Fruit fly (Drosophila melanogaster): ENCODE data around the gene Grp170.
A peak's percentile ranks its signal among the peaks of the same experiment; 100 is the strongest.

Grp170 gene

dm6 chrX:2222181-2222790 lies 52.6 kb downstream of the Grp170 start, which contains the start of gene Vinc (continued):
- TF ChIP-seq CG2678 (tag; optimal IDR thresholded peaks at IDR 0.05), result peak; percentile 96
- TF ChIP-seq ssp (GFP tag; IDR thresholded peaks at IDR 0.05), result peak; percentile 62
- TF ChIP-seq Mrtf (GFP tag; IDR thresholded peaks at IDR 0.05), result peak; percentile 77; the same call in 2 of the 3 replicates
- peak; percentile 86 for TF ChIP-seq Hand (GFP tag; optimal IDR thresholded peaks at IDR 0.05)
- TF ChIP-seq CG11504 (tag; optimal IDR thresholded peaks at IDR 0.05), result peak; percentile 90
- TF ChIP-seq Elba2 (GFP tag; optimal IDR thresholded peaks at IDR 0.05), result no peak
- TF ChIP-seq nom (GFP tag; optimal IDR thresholded peaks at IDR 0.05), result peak; percentile 92
- TF ChIP-seq stwl (tag; optimal IDR thresholded peaks at IDR 0.05), result peak; percentile 13
- TF ChIP-seq NFAT (GFP tag; IDR thresholded peaks at IDR 0.05), result peak; percentile 80
- TF ChIP-seq pb (GFP tag; optimal IDR thresholded peaks at IDR 0.05), result peak; percentile 83
- TF ChIP-seq Pdp1 (GFP tag; optimal IDR thresholded peaks at IDR 0.05), result peak; percentile 77 to 90
- peak; percentile 96 for TF ChIP-seq CG10543 (GFP tag; optimal IDR thresholded peaks at IDR 0.05)
- TF ChIP-seq dm (GFP tag; optimal IDR thresholded peaks at IDR 0.05), result peak; percentile 36
- peak; percentile 72 for TF ChIP-seq fd3F (GFP tag; optimal IDR thresholded peaks at IDR 0.05)
- peak; percentile 83 for TF ChIP-seq CG7556 (GFP tag; optimal IDR thresholded peaks at IDR 0.05)
- TF ChIP-seq CG11560 (tag; IDR thresholded peaks at IDR 0.05), result peak; percentile 64; the same call in 2 of the 3 replicates
- peak; percentile 94 for TF ChIP-seq CG17361 (GFP tag; IDR thresholded peaks at IDR 0.05)
- TF ChIP-seq Asciz (GFP tag; optimal IDR thresholded peaks at IDR 0.05), result no peak
- TF ChIP-seq CG13424 (tag; optimal IDR thresholded peaks at IDR 0.05), result peak; percentile 94
- peak; percentile 76 for TF ChIP-seq CG12391 (tag; optimal IDR thresholded peaks at IDR 0.05)
- TF ChIP-seq CG13287 (GFP tag; IDR thresholded peaks at IDR 0.05; ENCODE audit: partially characterized antibody), result peak; percentile 35
- TF ChIP-seq Trl (optimal IDR thresholded peaks at IDR 0.05), result peak in 1 of 2 experiments; percentile 49
- TF ChIP-seq Trl (GFP tag; optimal IDR thresholded peaks at IDR 0.05), result peak; percentile 93
- TF ChIP-seq jigr1 (GFP tag; IDR thresholded peaks at IDR 0.05), result 0 out of 3 replicates have a peak, but pooled peaks have one; percentile 40
- TF ChIP-seq CG10431 (GFP tag; optimal IDR thresholded peaks at IDR 0.05), result no peak
- no peak for TF ChIP-seq CG2129 (GFP tag; IDR thresholded peaks at IDR 0.05; ENCODE audit: partially characterized antibody)
- TF ChIP-seq Atf3 (GFP tag; optimal IDR thresholded peaks at IDR 0.05), result peak; percentile 68
- TF ChIP-seq CG7357 (GFP tag; IDR thresholded peaks at IDR 0.05), result peak; percentile 75
- TF ChIP-seq CG11696 (GFP tag; IDR thresholded peaks at IDR 0.05), result 0 out of 2 replicates have a peak, but pooled peaks have one; percentile 16
- TF ChIP-seq vnd (GFP tag; IDR thresholded peaks at IDR 0.05; ENCODE audit: partially characterized antibody), result no peak
- TF ChIP-seq tup (GFP tag; optimal IDR thresholded peaks at IDR 0.05), result peak; percentile 83
- peak; percentile 69 for TF ChIP-seq Gug (GFP tag; IDR thresholded peaks at IDR 0.05)
- TF ChIP-seq seq (GFP tag; IDR thresholded peaks at IDR 0.05), result peak; percentile 66; the same call in 1 of the 2 replicates
- TF ChIP-seq so (GFP tag; IDR thresholded peaks at IDR 0.05), result peak; percentile 88
- TF ChIP-seq CG12104 (GFP tag; optimal IDR thresholded peaks at IDR 0.05), result peak; percentile 74
- TF ChIP-seq cato (GFP tag; optimal IDR thresholded peaks at IDR 0.05; ENCODE audit: borderline replicate concordance), result peak; percentile 24
- TF ChIP-seq amos (GFP tag; IDR thresholded peaks at IDR 0.05; ENCODE audit: partially characterized antibody), result peak; percentile 55; the same call in 1 of the 2 replicates
- peak; percentile 61; the same call in 1 of the 3 replicates for TF ChIP-seq ken (GFP tag; IDR thresholded peaks at IDR 0.05)
- peak; percentile 48 for TF ChIP-seq twi (tag; optimal IDR thresholded peaks at IDR 0.05)
- peak; percentile 68 for TF ChIP-seq bbx (GFP tag; IDR thresholded peaks at IDR 0.05; ENCODE audit: partially characterized antibody)
- TF ChIP-seq HmgZ (tag; optimal IDR thresholded peaks at IDR 0.05), result peak; percentile 88
- peak; percentile 36 for TF ChIP-seq Usf (GFP tag; optimal IDR thresholded peaks at IDR 0.05)
- TF ChIP-seq CG31441 (GFP tag; IDR thresholded peaks at IDR 0.05), result peak; percentile 86
- TF ChIP-seq tin (GFP tag; optimal IDR thresholded peaks at IDR 0.05), result peak; percentile 85
- TF ChIP-seq CG12769 (tag; optimal IDR thresholded peaks at IDR 0.05), result no peak
- 0 out of 3 replicates have a peak, but pooled peaks have one; percentile 27 for TF ChIP-seq CG34224 (GFP tag; IDR thresholded peaks at IDR 0.05; ENCODE audit: partially characterized antibody)
- TF ChIP-seq esg (GFP tag; conservative IDR thresholded peaks at IDR 0.05), result peak; percentile 83
- no peak for TF ChIP-seq CG16779 (GFP tag; IDR thresholded peaks at IDR 0.05)
- TF ChIP-seq tgo (GFP tag; IDR thresholded peaks at IDR 0.05), result peak; percentile 88

All from whole organism, embryonic.